Fruit fly (Drosophila melanogaster): Measurements from ENCODE around the gene CG7091.

Gene CG7091

dm6 chr3R:12982167-12982981 lies 4.6 kb downstream of the CG7091 start (continued):
- TF ChIP-seq N (GFP tag; optimal IDR thresholded peaks at IDR 0.05): no peak
- peak; percentile 45 for TF ChIP-seq brk (GFP tag; optimal IDR thresholded peaks at IDR 0.05)

dm6 chr3R:12982982-12983633 lies 5.3 kb downstream of the CG7091 start:
- TF ChIP-seq Vsx2 (GFP tag; optimal IDR thresholded peaks at IDR 0.05; ENCODE audit: partially characterized antibody) (no peak), foxo (GFP tag; optimal IDR thresholded peaks at IDR 0.05) (no peak), Abd-B (GFP tag; optimal IDR thresholded peaks at IDR 0.05) (no peak), woc (GFP tag; optimal IDR thresholded peaks at IDR 0.05) (no peak), Dfd (GFP tag; optimal IDR thresholded peaks at IDR 0.05) (no peak), psq (GFP tag; optimal IDR thresholded peaks at IDR 0.05) (no peak), ey (GFP tag; optimal IDR thresholded peaks at IDR 0.05) (no peak), rgr (GFP tag; optimal IDR thresholded peaks at IDR 0.05) (no peak), dl (GFP tag; optimal IDR thresholded peaks at IDR 0.05; ENCODE audit: insufficient read depth in 1 of 2, partially characterized antibody in 2 of 2) (no peak), Hr78 (GFP tag; optimal IDR thresholded peaks at IDR 0.05) (no peak), sage (GFP tag; optimal IDR thresholded peaks at IDR 0.05) (no peak), HLH106 (tag; optimal IDR thresholded peaks at IDR 0.05) (no peak), Hnf4 (GFP tag; optimal IDR thresholded peaks at IDR 0.05) (no peak), CrebA (GFP tag; optimal IDR thresholded peaks at IDR 0.05; ENCODE audit: borderline replicate concordance) (no peak), Sp1 (GFP tag; optimal IDR thresholded peaks at IDR 0.05) (no peak), Rel (GFP tag; optimal IDR thresholded peaks at IDR 0.05) (no peak), Rel (tag; optimal IDR thresholded peaks at IDR 0.05) (no peak), br (GFP tag; optimal IDR thresholded peaks at IDR 0.05) (no peak)

DNA sequence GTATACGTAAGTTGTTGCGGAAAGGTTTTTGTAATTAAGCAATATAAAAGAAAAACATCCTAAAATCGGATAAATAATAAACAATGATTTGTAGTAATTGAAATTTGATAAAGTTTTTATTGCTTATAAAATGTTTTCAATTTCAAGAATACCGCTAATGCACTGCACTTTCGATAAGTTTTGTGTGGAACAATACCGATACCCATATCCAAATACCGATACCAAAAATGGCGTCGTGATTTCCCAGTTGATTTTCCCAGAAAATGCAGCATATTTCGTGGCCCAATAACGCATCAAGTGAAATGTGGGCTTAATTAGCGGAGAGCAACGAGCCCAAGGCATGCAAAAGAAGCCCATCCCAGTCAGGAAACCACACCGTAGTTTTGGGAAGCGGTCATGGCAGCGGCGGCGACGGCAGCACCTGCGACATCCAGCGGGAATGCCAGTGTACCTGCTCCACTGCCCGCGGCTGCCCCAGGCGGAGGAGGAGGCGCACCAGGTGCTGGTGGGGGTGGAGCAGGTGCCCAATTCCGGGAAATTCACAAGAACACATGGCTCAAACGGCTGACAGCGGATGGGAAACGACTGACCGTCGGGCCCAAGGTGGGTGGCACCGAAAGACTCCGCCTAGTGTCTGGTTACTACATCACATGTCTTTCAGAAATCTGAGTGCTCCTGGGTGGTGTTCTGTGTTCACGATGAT lies 8.2 kb downstream of the CG7091 start, which contains the start of gene CG31342:
Gene CG31342, plus strand, starts transcription at position 214 of the 703 bp plus-strand sequence.
- TF ChIP-seq brk (GFP tag; optimal IDR thresholded peaks at IDR 0.05) (no peak), woc (GFP tag; optimal IDR thresholded peaks at IDR 0.05) (no peak), psq (GFP tag; optimal IDR thresholded peaks at IDR 0.05) (no peak), usp (GFP tag; optimal IDR thresholded peaks at IDR 0.05) (no peak), Rel (GFP tag; optimal IDR thresholded peaks at IDR 0.05) (no peak), Rel (tag; optimal IDR thresholded peaks at IDR 0.05) (peak; percentile 20), fru (GFP tag; optimal IDR thresholded peaks at IDR 0.05) (no peak), dsf (GFP tag; optimal IDR thresholded peaks at IDR 0.05; ENCODE audit: borderline replicate concordance) (no peak), ey (GFP tag; optimal IDR thresholded peaks at IDR 0.05) (peak; percentile 13), GATAd (GFP tag; optimal IDR thresholded peaks at IDR 0.05) (no peak)

DNA sequence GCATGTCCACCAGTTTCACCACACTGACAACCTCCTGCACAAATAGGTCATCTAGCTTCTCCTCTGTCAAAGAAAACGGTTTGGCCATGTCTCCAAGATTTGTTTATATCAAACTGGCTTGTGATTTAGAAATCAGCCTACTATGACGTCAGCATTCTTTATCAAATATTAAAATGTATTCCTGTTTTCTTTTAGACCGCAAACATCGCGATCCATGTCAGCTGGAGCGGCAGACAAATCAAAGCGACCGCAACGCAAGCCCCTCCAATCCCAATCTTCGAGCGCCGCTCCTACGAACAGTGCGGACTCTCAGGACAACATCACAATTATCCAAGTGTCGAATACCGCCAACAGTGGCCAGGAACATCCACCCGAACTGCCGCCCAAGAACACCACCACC lies 10.6 kb downstream of the CG7091 start, which contains the start of gene CG14383:
Gene CG14383, minus strand, starts transcription at position 101 of the 400 bp plus-strand sequence.
- TF ChIP-seq psq (GFP tag; optimal IDR thresholded peaks at IDR 0.05) (no peak), GATAd (GFP tag; optimal IDR thresholded peaks at IDR 0.05) (no peak), sage (GFP tag; optimal IDR thresholded peaks at IDR 0.05) (no peak), Vsx2 (GFP tag; optimal IDR thresholded peaks at IDR 0.05; ENCODE audit: partially characterized antibody) (no peak), brk (GFP tag; optimal IDR thresholded peaks at IDR 0.05) (no peak), HLH106 (tag; optimal IDR thresholded peaks at IDR 0.05) (no peak), br (GFP tag; optimal IDR thresholded peaks at IDR 0.05) (no peak), h (GFP tag; optimal IDR thresholded peaks at IDR 0.05) (no peak), dmrt93B (GFP tag; optimal IDR thresholded peaks at IDR 0.05) (no peak), ey (GFP tag; optimal IDR thresholded peaks at IDR 0.05) (no peak), Hr78 (GFP tag; optimal IDR thresholded peaks at IDR 0.05) (no peak), Rel (GFP tag; optimal IDR thresholded peaks at IDR 0.05) (no peak), Rel (tag; optimal IDR thresholded peaks at IDR 0.05) (no peak), Dfd (GFP tag; optimal IDR thresholded peaks at IDR 0.05) (no peak), Jra (GFP tag; optimal IDR thresholded peaks at IDR 0.05) (no peak), rgr (GFP tag; optimal IDR thresholded peaks at IDR 0.05) (no peak), pan (optimal IDR thresholded peaks at IDR 0.05) (no peak)
